Worm (Caenorhabditis elegans) whole organism, late embryonic: Measurements from ENCODE around the gene nmur-1.

Experiments
- elt-2 ChIP-seq: sonication (generic microtip); optimal IDR thresholded peaks from 2 replicates; lab custom pipeline; 2016; ENCODE audit warnings: missing genetic modification reagents, missing genetic modification characterization, missing compliant biosample characterization
- zip-5 ChIP-seq: sonication (generic microtip); optimal IDR thresholded peaks from 2 replicates; lab custom pipeline; 2016; ENCODE audit warnings: missing genetic modification characterization, missing compliant biosample characterization

nmur-1 gene

DNA sequence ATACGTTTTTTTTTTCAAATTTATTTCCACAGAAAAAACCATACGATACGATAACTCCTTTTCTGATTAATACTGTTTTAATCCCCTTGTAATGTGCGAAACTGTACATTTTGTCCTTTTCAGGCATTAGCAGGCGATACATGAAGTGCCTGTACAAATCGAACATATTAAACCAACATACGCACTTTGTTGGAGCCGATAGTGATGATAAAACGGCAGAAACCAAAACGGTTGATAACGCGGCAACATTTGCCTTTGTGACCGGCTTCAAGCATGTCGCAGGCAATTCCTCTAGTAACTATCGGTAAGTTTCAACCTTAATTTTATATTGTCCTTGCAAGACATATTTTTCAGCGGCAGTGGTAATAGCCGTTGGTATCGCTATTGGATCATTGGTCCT, 53.5 kb downstream of the nmur-1 start, which contains the start of gene nep-22:
TSS of gene nep-22 (plus strand) at position 245 of the 400 bp plus-strand sequence.
- no peak for TF ChIP-seq zip-5 (tag; lab: Kevin White, UChicago)
- peak; percentile 18 for TF ChIP-seq elt-2 (tag; lab: Kevin White, UChicago)
